Worm (Caenorhabditis elegans) whole organism, L4 larva: ENCODE data around the gene R144.12.

ENCODE experiments used
- ama-1 ChIP-seq: fragments of 150-350 bp; optimal IDR thresholded peaks from 2 replicates; lab custom pipeline; 2014; ENCODE audit warnings: inconsistent platforms, mixed read lengths
- ceh-28 ChIP-seq: fragments of 150-350 bp; optimal IDR thresholded peaks from 2 replicates; lab custom pipeline; 2014; ENCODE audit warnings: missing biosample characterization, missing genetic modification reagents, missing genetic modification characterization
- ceh-82 ChIP-seq: sonication (generic microtip); optimal IDR thresholded peaks from 2 replicates; lab custom pipeline; 2017; ENCODE audit warnings: missing biosample characterization, missing genetic modification characterization
- jun-1 ChIP-seq: fragments of 150-350 bp; optimal IDR thresholded peaks from 2 replicates; lab custom pipeline; 2014; ENCODE audit warnings: missing biosample characterization, missing genetic modification reagents, missing genetic modification characterization
- lin-13 ChIP-seq: fragments of 150-350 bp; optimal IDR thresholded peaks from 2 replicates; lab custom pipeline; 2014; ENCODE audit warnings: missing biosample characterization, missing genetic modification reagents, missing genetic modification characterization
- lin-29 ChIP-seq: fragments of 200-800 bp; sonication (Bioruptor generic); IDR thresholded peaks from 2 replicates; pipeline ENCODE4 v1.3.6; 2022; ENCODE audit warnings: missing genetic modification reagents, missing genetic modification characterization, missing compliant biosample characterization
- lir-3 ChIP-seq: sonication (generic microtip); optimal IDR thresholded peaks from 2 replicates; lab custom pipeline; 2016; ENCODE audit warnings: mild to moderate bottlenecking, missing genetic modification characterization, missing compliant biosample characterization
- madf-5 ChIP-seq, 2 experiments: fragments of 200-800 bp; sonication (Bioruptor generic); IDR thresholded peaks; 2 replicates each; pipeline ENCODE4 v1.3.6; 2022; ENCODE audit warnings: missing compliant biosample characterization in 2 of 2, missing genetic modification characterization in 2 of 2
- mep-1 ChIP-seq: fragments of 150-350 bp; sonication (generic microtip); optimal IDR thresholded peaks from 3 replicates; lab custom pipeline; 2014; ENCODE audit warnings: missing biosample characterization, missing genetic modification characterization
- sdz-12 ChIP-seq: fragments of 200-800 bp; sonication (Bioruptor generic); optimal IDR thresholded peaks from 2 replicates; lab custom pipeline; 2018; ENCODE audit warnings: mild to moderate bottlenecking, missing genetic modification characterization, missing compliant biosample characterization
- skn-1 ChIP-seq: fragments of 150-350 bp; optimal IDR thresholded peaks from 2 replicates; lab custom pipeline; 2014; ENCODE audit warnings: missing biosample characterization, missing genetic modification characterization
- unc-130 ChIP-seq: sonication (generic microtip); optimal IDR thresholded peaks from 2 replicates; lab custom pipeline; 2016; ENCODE audit warnings: missing genetic modification reagents, missing genetic modification characterization, missing compliant biosample characterization
- zip-2 ChIP-seq: fragments of 150-350 bp; optimal IDR thresholded peaks from 2 replicates; lab custom pipeline; 2014; ENCODE audit warnings: missing biosample characterization, missing genetic modification characterization

DNA sequence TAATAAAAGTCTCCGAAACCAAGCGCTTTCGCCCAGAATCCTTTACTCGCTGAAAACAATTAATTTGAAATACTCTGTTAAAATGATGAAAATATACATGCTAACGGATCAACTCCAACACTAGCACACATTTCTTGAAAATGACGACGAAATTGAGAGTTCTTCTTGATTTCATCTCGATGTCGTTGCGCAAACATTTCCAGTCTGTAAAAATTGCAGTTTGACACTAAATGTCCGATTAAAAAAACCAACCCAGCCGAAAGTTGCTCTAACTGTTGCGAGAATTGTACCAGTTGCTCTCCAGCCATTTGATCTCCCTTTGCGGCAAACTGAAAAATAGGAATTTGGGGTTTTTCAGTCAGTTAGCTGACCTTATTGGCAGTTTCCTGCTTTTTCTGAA, 45.5 kb downstream of the R144.12 start:
- TF ChIP-seq ceh-82 (tag; lab: Kevin White, UChicago) (no peak), zip-2 (tag; lab: Kevin White, UChicago) (no peak), lin-13 (no peak), mep-1 (no peak), lin-29 (no peak), unc-130 (GFP tag; lab: Kevin White, UChicago) (no peak), jun-1 (tag; lab: Kevin White, UChicago) (no peak), ceh-28 (tag; lab: Kevin White, UChicago) (no peak), madf-5 (GFP tag; IDR thresholded peaks at IDR 0.05; lab: Robert Waterston, UW) (no peak), skn-1 (tag; lab: Kevin White, UChicago) (no peak), ama-1 (lab: Kevin White, UChicago) (peak; percentile 18), lir-3 (tag; lab: Kevin White, UChicago) (no peak), sdz-12 (GFP tag; lab: Kevin White, UChicago) (no peak)
